Fruit fly (Drosophila melanogaster): ENCODE data around the gene CG14200.
A peak's percentile ranks its signal among the peaks of the same experiment; 100 is the strongest.

CG14200 gene

dm6 chrX:19497782-19498440 lies 2.6 kb downstream of the CG14200 start:
- peak; percentile 98 for TF ChIP-seq CG10543 (GFP tag; optimal IDR thresholded peaks at IDR 0.05)
- no peak for TF ChIP-seq CG33557 (GFP tag; optimal IDR thresholded peaks at IDR 0.05)
- no peak for TF ChIP-seq CG16813 (GFP tag; IDR thresholded peaks at IDR 0.05; ENCODE audit: partially characterized antibody)
- TF ChIP-seq D19B (GFP tag; optimal IDR thresholded peaks at IDR 0.05): peak; percentile 98
- TF ChIP-seq CG17359 (tag; optimal IDR thresholded peaks at IDR 0.05): no peak
- no peak for TF ChIP-seq Mad (GFP tag; optimal IDR thresholded peaks at IDR 0.05)
- TF ChIP-seq gfzf (GFP tag; optimal IDR thresholded peaks at IDR 0.05): no peak
- no peak for TF ChIP-seq Ptx1 (GFP tag; IDR thresholded peaks at IDR 0.05)
- TF ChIP-seq danr (GFP tag; IDR thresholded peaks at IDR 0.05): no peak
- no peak for TF ChIP-seq p53 (GFP tag; optimal IDR thresholded peaks at IDR 0.05)
- peak; percentile 23; the same call in 1 of the 2 replicates for TF ChIP-seq inv (GFP tag; IDR thresholded peaks at IDR 0.05; ENCODE audit: partially characterized antibody)
- TF ChIP-seq CG30020 (tag; optimal IDR thresholded peaks at IDR 0.05): no peak
- no peak for TF ChIP-seq az2 (GFP tag; optimal IDR thresholded peaks at IDR 0.05)
- TF ChIP-seq CG8388 (GFP tag; optimal IDR thresholded peaks at IDR 0.05): no peak
- TF ChIP-seq CG34376 (GFP tag; optimal IDR thresholded peaks at IDR 0.05): peak; percentile 89
- TF ChIP-seq Sox102F (GFP tag; optimal IDR thresholded peaks at IDR 0.05): no peak
- no peak for TF ChIP-seq Nf-YB (GFP tag; optimal IDR thresholded peaks at IDR 0.05)
- peak; percentile 27 for TF ChIP-seq B-H2 (GFP tag; optimal IDR thresholded peaks at IDR 0.05)
- TF ChIP-seq maf-S (GFP tag; optimal IDR thresholded peaks at IDR 0.05): no peak
- peak; percentile 1 for TF ChIP-seq abd-A (tag; optimal IDR thresholded peaks at IDR 0.05)
- no peak for TF ChIP-seq Sox100B (GFP tag; optimal IDR thresholded peaks at IDR 0.05)
- TF ChIP-seq Opbp (GFP tag; IDR thresholded peaks at IDR 0.05; ENCODE audit: partially characterized antibody): no peak
- no peak for TF ChIP-seq CG8089 (GFP tag; optimal IDR thresholded peaks at IDR 0.05)
- TF ChIP-seq pfk (GFP tag; optimal IDR thresholded peaks at IDR 0.05): peak; percentile 80
- no peak for TF ChIP-seq CG18476 (GFP tag; optimal IDR thresholded peaks at IDR 0.05)
- TF ChIP-seq wek (GFP tag; optimal IDR thresholded peaks at IDR 0.05): no peak
- no peak for TF ChIP-seq bigmax (GFP tag; optimal IDR thresholded peaks at IDR 0.05)
- TF ChIP-seq Doc3 (GFP tag; IDR thresholded peaks at IDR 0.05; ENCODE audit: partially characterized antibody): no peak
- peak; percentile 74 for TF ChIP-seq lab (GFP tag; optimal IDR thresholded peaks at IDR 0.05)
- no peak for TF ChIP-seq CG4360 (GFP tag; IDR thresholded peaks at IDR 0.05)
- peak; percentile 39; the same call in 1 of the 2 replicates for TF ChIP-seq sob (GFP tag; IDR thresholded peaks at IDR 0.05)
- no peak for TF ChIP-seq CG6791 (GFP tag; IDR thresholded peaks at IDR 0.05; ENCODE audit: partially characterized antibody)
- TF ChIP-seq gsb-n (tag; optimal IDR thresholded peaks at IDR 0.05): no peak
- TF ChIP-seq CG10462 (GFP tag; optimal IDR thresholded peaks at IDR 0.05): no peak
- TF ChIP-seq CG2116 (GFP tag; optimal IDR thresholded peaks at IDR 0.05): no peak
- peak; percentile 13 for TF ChIP-seq zfh2 (GFP tag; optimal IDR thresholded peaks at IDR 0.05)
- TF ChIP-seq Rfx (GFP tag; IDR thresholded peaks at IDR 0.05): peak; percentile 58
- no peak for TF ChIP-seq esg (GFP tag; conservative IDR thresholded peaks at IDR 0.05)
- TF ChIP-seq CG3407 (GFP tag; optimal IDR thresholded peaks at IDR 0.05): no peak
- TF ChIP-seq CG43689 (GFP tag; IDR thresholded peaks at IDR 0.05): no peak
- no peak for TF ChIP-seq CG14050 (GFP tag; IDR thresholded peaks at IDR 0.05)
- no peak for TF ChIP-seq pan (optimal IDR thresholded peaks at IDR 0.05)
- TF ChIP-seq pan (GFP tag; optimal IDR thresholded peaks at IDR 0.05 in 1 of 2, IDR thresholded peaks at IDR 0.05 in 1 of 2): peak in 1 of 2 experiments; percentile 18
- TF ChIP-seq CG17568 (GFP tag; optimal IDR thresholded peaks at IDR 0.05): no peak
- TF ChIP-seq bsh (GFP tag; optimal IDR thresholded peaks at IDR 0.05): no peak
- no peak for TF ChIP-seq crp (GFP tag; optimal IDR thresholded peaks at IDR 0.05)
- no peak for TF ChIP-seq tup (GFP tag; optimal IDR thresholded peaks at IDR 0.05)
- peak; percentile 16 for TF ChIP-seq CG6765 (GFP tag; optimal IDR thresholded peaks at IDR 0.05)
- no peak for TF ChIP-seq CG17361 (GFP tag; IDR thresholded peaks at IDR 0.05)
